Worm (Caenorhabditis elegans): ENCODE data around the gene ver-4.

Gene ver-4

ce11 chrX:10982051-10982450 lies at the start of gene ver-4:
ver-4 (plus strand) TSS chrX:10982351.
- no peak for TF ChIP-seq C34F6.9 (tag; optimal IDR thresholded peaks at IDR 0.05)
- TF ChIP-seq egl-27 (tag; optimal IDR thresholded peaks at IDR 0.05) = no peak
- no peak for TF ChIP-seq sma-3 (GFP tag; optimal IDR thresholded peaks at IDR 0.05)
- TF ChIP-seq gmeb-1 (tag; optimal IDR thresholded peaks at IDR 0.05) = no peak
- no peak for TF ChIP-seq fos-1 (tag; optimal IDR thresholded peaks at IDR 0.05)
- TF ChIP-seq ztf-4 (tag; optimal IDR thresholded peaks at IDR 0.05) = no peak
- TF ChIP-seq nhr-77 (tag; optimal IDR thresholded peaks at IDR 0.05) = no peak
- TF ChIP-seq skn-1 (tag; optimal IDR thresholded peaks at IDR 0.05) = no peak
- TF ChIP-seq zag-1 (tag; optimal IDR thresholded peaks at IDR 0.05) = no peak
- no peak for TF ChIP-seq ztf-1 (GFP tag; conservative IDR thresholded peaks at IDR 0.05)
- no peak for TF ChIP-seq nhr-12 (tag; optimal IDR thresholded peaks at IDR 0.05)
- TF ChIP-seq mdl-1 (tag; optimal IDR thresholded peaks at IDR 0.05) = no peak
- TF ChIP-seq snpc-4 (tag; optimal IDR thresholded peaks at IDR 0.05) = no peak
- no peak for TF ChIP-seq blmp-1 (tag; optimal IDR thresholded peaks at IDR 0.05; ENCODE audit: insufficient read depth)

ce11 chrX:10933308-10934014 lies 48.7 kb upstream of the ver-4 start:
- no peak for TF ChIP-seq nhr-77 (tag; optimal IDR thresholded peaks at IDR 0.05)
- no peak for TF ChIP-seq elt-1 (tag; optimal IDR thresholded peaks at IDR 0.05)
- TF ChIP-seq sma-3 (GFP tag; optimal IDR thresholded peaks at IDR 0.05) = no peak
- no peak for TF ChIP-seq C34F6.9 (tag; optimal IDR thresholded peaks at IDR 0.05)

ce11 chrX:10941255-10941654 lies 40.9 kb upstream of the ver-4 start, which contains the start of gene pho-7:
pho-7 (minus strand) TSS chrX:10941355.
- TF ChIP-seq nhr-129 (tag; optimal IDR thresholded peaks at IDR 0.05) = no peak
- TF ChIP-seq sma-9 (GFP tag; optimal IDR thresholded peaks at IDR 0.05) = no peak
- no peak for TF ChIP-seq sma-9 (tag; optimal IDR thresholded peaks at IDR 0.05)
- no peak for TF ChIP-seq ZK546.5 (tag; optimal IDR thresholded peaks at IDR 0.05)
- TF ChIP-seq skn-1 (tag; optimal IDR thresholded peaks at IDR 0.05) = no peak
- no peak for TF ChIP-seq gmeb-1 (tag; optimal IDR thresholded peaks at IDR 0.05)
- no peak for TF ChIP-seq nhr-237 (tag; optimal IDR thresholded peaks at IDR 0.05)
- no peak for TF ChIP-seq egl-27 (tag; optimal IDR thresholded peaks at IDR 0.05)
- TF ChIP-seq peb-1 (tag; optimal IDR thresholded peaks at IDR 0.05) = no peak
- no peak for TF ChIP-seq nhr-10 (tag; optimal IDR thresholded peaks at IDR 0.05)
- TF ChIP-seq lin-11 (tag; optimal IDR thresholded peaks at IDR 0.05) = no peak
- TF ChIP-seq nhr-11 (tag; optimal IDR thresholded peaks at IDR 0.05) = no peak
- no peak for TF ChIP-seq ceh-16 (tag; optimal IDR thresholded peaks at IDR 0.05)
- no peak for TF ChIP-seq R02D3.7 (tag; optimal IDR thresholded peaks at IDR 0.05)

- TF ChIP-seq ZK546.5 (tag; optimal IDR thresholded peaks at IDR 0.05) (no peak), nhr-12 (tag; optimal IDR thresholded peaks at IDR 0.05) (no peak), crh-2 (tag; optimal IDR thresholded peaks at IDR 0.05) (no peak), fos-1 (tag; optimal IDR thresholded peaks at IDR 0.05) (no peak), sma-3 (GFP tag; optimal IDR thresholded peaks at IDR 0.05) (no peak), C34F6.9 (tag; optimal IDR thresholded peaks at IDR 0.05) (no peak), R02D3.7 (tag; optimal IDR thresholded peaks at IDR 0.05) (no peak), sem-4 (tag; optimal IDR thresholded peaks at IDR 0.05) (no peak), alr-1 (tag; optimal IDR thresholded peaks at IDR 0.05) (no peak), nhr-129 (tag; optimal IDR thresholded peaks at IDR 0.05) (no peak), mdl-1 (tag; optimal IDR thresholded peaks at IDR 0.05) (no peak), peb-1 (tag; optimal IDR thresholded peaks at IDR 0.05) (no peak), zag-1 (tag; optimal IDR thresholded peaks at IDR 0.05) (no peak), elt-3 (tag; optimal IDR thresholded peaks at IDR 0.05) (no peak), aly-2 (tag; optimal IDR thresholded peaks at IDR 0.05) (no peak), blmp-1 (tag; optimal IDR thresholded peaks at IDR 0.05; ENCODE audit: insufficient read depth) (no peak), sma-9 (GFP tag; optimal IDR thresholded peaks at IDR 0.05) (no peak), sma-9 (tag; optimal IDR thresholded peaks at IDR 0.05) (no peak)
Observed at ce11 chrX:10948852-10949251, 33.3 kb upstream of the ver-4 start, which contains the start of gene T21B6.3. T21B6.3 (minus strand) TSS chrX:10948952.

ce11 chrX:10951168-10951567 lies 31.0 kb upstream of the ver-4 start, which contains the start of gene K09C8.7:
K09C8.7 (minus strand) TSS chrX:10951393.
- TF ChIP-seq sma-3 (GFP tag; optimal IDR thresholded peaks at IDR 0.05) (no peak), Y55F3AM.14 (GFP tag; optimal IDR thresholded peaks at IDR 0.05) (no peak), F13H6.1 (tag; optimal IDR thresholded peaks at IDR 0.05) (no peak)
